Worm (Caenorhabditis elegans): ENCODE measurements around the gene swip-10.

The swip-10 gene

DNA sequence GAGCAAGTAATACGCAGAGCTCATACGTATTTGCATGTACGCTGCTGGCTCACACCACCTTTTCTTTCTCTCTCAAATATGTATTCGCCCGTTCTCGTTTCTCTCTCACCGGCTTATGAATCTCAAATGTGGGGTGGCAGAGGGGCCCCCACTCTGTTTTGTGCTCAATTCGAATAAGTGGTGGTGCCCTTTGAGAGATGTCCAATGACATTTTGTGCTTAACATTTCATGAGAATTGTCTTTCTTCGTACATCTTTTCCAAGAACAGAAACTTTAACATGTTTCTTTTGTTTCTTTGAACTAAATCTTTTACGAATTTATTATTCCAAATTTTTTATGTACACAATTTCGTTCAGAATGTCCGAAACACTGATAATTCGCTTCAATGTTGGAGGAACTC, 34.0 kb downstream of the swip-10 start, which contains the start of gene F49H12.3:
F49H12.3 (plus strand) TSS at position 357 of the 400 bp plus-strand sequence.
- TF ChIP-seq ceh-28 (tag; optimal IDR thresholded peaks at IDR 0.05) (no peak), elt-3 (tag; optimal IDR thresholded peaks at IDR 0.05) (no peak), fkh-2 (tag; optimal IDR thresholded peaks at IDR 0.05) (no peak), skn-1 (tag; optimal IDR thresholded peaks at IDR 0.05) (no peak), sea-2 (GFP tag; optimal IDR thresholded peaks at IDR 0.05) (no peak), ztf-11 (tag; optimal IDR thresholded peaks at IDR 0.05) (no peak), nhr-23 (tag; optimal IDR thresholded peaks at IDR 0.05) (no peak), hmg-11 (tag; optimal IDR thresholded peaks at IDR 0.05) (no peak), lsy-12 (tag; optimal IDR thresholded peaks at IDR 0.05) (no peak), zag-1 (tag; optimal IDR thresholded peaks at IDR 0.05) (no peak), nhr-11 (tag; optimal IDR thresholded peaks at IDR 0.05) (no peak), lin-39 (tag; optimal IDR thresholded peaks at IDR 0.05) (no peak), jun-1 (tag; optimal IDR thresholded peaks at IDR 0.05) (no peak), aly-2 (tag; optimal IDR thresholded peaks at IDR 0.05) (no peak), mml-1 (tag; optimal IDR thresholded peaks at IDR 0.05) (no peak)

DNA sequence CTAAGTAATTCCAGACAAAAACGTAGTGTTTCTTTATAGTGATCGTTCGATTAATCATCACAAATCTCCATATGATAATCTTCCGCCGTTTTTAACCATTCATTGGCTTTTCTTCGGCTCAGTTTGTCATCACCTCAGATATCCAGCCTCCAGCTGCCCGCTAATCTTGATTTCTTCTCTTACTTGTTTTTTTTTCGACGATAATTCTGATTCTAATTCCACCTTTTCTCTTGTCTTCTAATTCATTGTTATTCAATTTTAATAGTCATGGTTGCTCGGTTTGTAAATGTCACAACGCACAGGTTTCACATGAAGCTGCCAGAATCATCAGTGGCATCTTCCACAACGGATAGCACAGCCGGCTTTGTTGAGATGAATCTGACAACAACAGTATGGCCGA, 38.5 kb downstream of the swip-10 start, which contains the start of gene F49H12.4:
F49H12.4 (plus strand) TSS at position 301 of the 400 bp plus-strand sequence.
- TF ChIP-seq egl-5 (tag; optimal IDR thresholded peaks at IDR 0.05) (no peak), unc-62 (GFP tag; optimal IDR thresholded peaks at IDR 0.05) (no peak), mml-1 (tag; optimal IDR thresholded peaks at IDR 0.05) (no peak), daf-12 (tag; optimal IDR thresholded peaks at IDR 0.05) (no peak), ama-1 (optimal IDR thresholded peaks at IDR 0.05) (no peak), aly-2 (tag; optimal IDR thresholded peaks at IDR 0.05) (no peak), nhr-25 (tag; optimal IDR thresholded peaks at IDR 0.05) (no peak), ceh-16 (tag; optimal IDR thresholded peaks at IDR 0.05) (no peak), ceh-9 (tag; optimal IDR thresholded peaks at IDR 0.05) (no peak), nhr-11 (tag; optimal IDR thresholded peaks at IDR 0.05) (no peak), elt-2 (tag; optimal IDR thresholded peaks at IDR 0.05) (no peak), ceh-82 (tag; optimal IDR thresholded peaks at IDR 0.05) (no peak), sea-2 (GFP tag; optimal IDR thresholded peaks at IDR 0.05) (no peak), ceh-28 (tag; optimal IDR thresholded peaks at IDR 0.05) (no peak), unc-39 (tag; optimal IDR thresholded peaks at IDR 0.05) (no peak), hmg-11 (tag; optimal IDR thresholded peaks at IDR 0.05) (no peak), tbx-2 (tag; optimal IDR thresholded peaks at IDR 0.05) (no peak), lin-39 (tag; optimal IDR thresholded peaks at IDR 0.05) (no peak), ztf-11 (tag; optimal IDR thresholded peaks at IDR 0.05) (no peak), fkh-10 (GFP tag; optimal IDR thresholded peaks at IDR 0.05) (no peak)

DNA sequence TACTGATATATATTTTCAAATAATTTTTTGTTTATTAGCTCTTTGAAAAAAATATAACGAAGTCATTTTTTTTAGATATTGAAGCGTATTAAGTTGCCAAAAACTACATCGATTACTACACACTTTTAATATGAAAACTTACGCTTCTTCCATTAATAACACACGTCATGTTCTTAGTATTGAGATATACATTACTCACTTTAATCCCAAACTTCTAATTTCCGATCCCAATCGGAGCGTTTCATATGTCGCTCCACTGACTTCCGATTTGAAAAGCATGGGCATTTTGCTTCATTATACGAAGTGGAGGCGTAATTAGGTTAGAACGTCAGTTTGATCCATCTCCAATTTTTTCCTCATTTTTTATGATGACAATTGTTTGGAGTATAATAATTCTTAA, 39.2 kb downstream of the swip-10 start:
- TF ChIP-seq nhr-11 (tag; optimal IDR thresholded peaks at IDR 0.05) (no peak), ztf-11 (tag; optimal IDR thresholded peaks at IDR 0.05) (no peak), lin-39 (tag; optimal IDR thresholded peaks at IDR 0.05) (no peak), ceh-82 (tag; optimal IDR thresholded peaks at IDR 0.05) (no peak), eor-1 (tag; optimal IDR thresholded peaks at IDR 0.05) (no peak), fos-1 (tag; optimal IDR thresholded peaks at IDR 0.05) (no peak), egl-27 (tag; optimal IDR thresholded peaks at IDR 0.05) (no peak), nhr-77 (tag; optimal IDR thresholded peaks at IDR 0.05) (no peak)

DNA sequence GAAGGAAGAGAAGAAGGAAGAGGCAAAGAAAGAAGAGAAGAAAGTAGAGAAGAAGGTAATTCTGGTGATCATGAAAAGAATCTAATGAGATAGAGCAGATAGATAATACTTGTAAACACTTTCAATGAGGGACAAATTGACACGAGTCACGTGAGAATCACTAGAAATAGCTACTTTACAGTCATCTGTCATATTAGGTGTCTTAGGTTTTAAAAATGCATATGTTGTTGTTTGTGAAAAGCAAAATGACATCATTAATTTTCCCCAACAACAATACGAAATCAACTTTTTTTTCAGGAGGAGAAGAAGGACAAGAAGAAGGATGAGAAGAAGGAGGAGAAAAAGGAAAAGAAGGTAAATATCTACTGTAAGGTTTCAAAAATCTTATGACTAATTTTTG, 42.9 kb downstream of the swip-10 start:
- no peak for TF ChIP-seq nhr-23 (tag; optimal IDR thresholded peaks at IDR 0.05)
- peak; percentile 20 for TF ChIP-seq elt-1 (tag; optimal IDR thresholded peaks at IDR 0.05)

DNA sequence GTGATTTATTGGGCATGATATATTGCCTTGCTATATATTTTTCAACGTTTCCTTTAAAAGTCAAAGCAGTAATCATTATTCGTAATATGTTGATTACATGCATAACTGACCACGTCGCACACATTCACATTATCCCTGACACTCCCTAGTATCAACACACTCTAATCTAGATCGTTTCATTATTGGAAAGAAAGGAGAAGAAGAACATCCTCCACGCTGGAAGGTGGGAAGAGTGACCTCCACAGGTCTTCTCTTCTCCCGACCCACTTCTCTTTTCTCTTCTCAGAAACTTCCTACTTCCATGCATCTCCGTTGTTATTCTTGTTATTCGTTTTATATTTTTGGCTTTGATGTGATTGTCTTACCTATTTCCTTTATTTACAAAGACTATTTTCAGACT, 44.0 kb downstream of the swip-10 start, which contains the start of gene txdc-12.2:
txdc-12.2 (plus strand) TSS at position 396 of the 400 bp plus-strand sequence.
- TF ChIP-seq daf-12 (tag; optimal IDR thresholded peaks at IDR 0.05) (no peak), elt-1 (tag; optimal IDR thresholded peaks at IDR 0.05) (no peak), nhr-23 (tag; optimal IDR thresholded peaks at IDR 0.05) (peak; percentile 87), unc-62 (GFP tag; optimal IDR thresholded peaks at IDR 0.05) (no peak), ceh-28 (tag; optimal IDR thresholded peaks at IDR 0.05) (no peak), unc-39 (tag; optimal IDR thresholded peaks at IDR 0.05) (no peak), ztf-11 (tag; optimal IDR thresholded peaks at IDR 0.05) (no peak), hmg-11 (tag; optimal IDR thresholded peaks at IDR 0.05) (no peak), ceh-82 (tag; optimal IDR thresholded peaks at IDR 0.05) (no peak), mml-1 (tag; optimal IDR thresholded peaks at IDR 0.05) (no peak), skn-1 (tag; optimal IDR thresholded peaks at IDR 0.05) (no peak), eor-1 (tag; optimal IDR thresholded peaks at IDR 0.05) (no peak), lin-39 (tag; optimal IDR thresholded peaks at IDR 0.05) (no peak), fkh-10 (GFP tag; optimal IDR thresholded peaks at IDR 0.05) (no peak), egl-5 (tag; optimal IDR thresholded peaks at IDR 0.05) (peak; percentile 20), nhr-25 (tag; optimal IDR thresholded peaks at IDR 0.05) (peak; percentile 59), ztf-4 (tag; optimal IDR thresholded peaks at IDR 0.05) (no peak)
